Worm (Caenorhabditis elegans) whole organism, mixed stage, embryonic: ENCODE results near the gene T26A5.8.

Experiments used
- M03D4.4 ChIP-seq: sonication (generic microtip); optimal IDR thresholded peaks from 2 replicates; lab custom pipeline; 2017; ENCODE audit warnings: mild to moderate bottlenecking, missing genetic modification characterization, missing compliant biosample characterization
- bed-3 ChIP-seq: fragments of 200-800 bp; sonication (Bioruptor generic); optimal IDR thresholded peaks from 3 replicates; lab custom pipeline; 2018; ENCODE audit warnings: mild to moderate bottlenecking, missing genetic modification characterization, moderate library complexity, missing compliant biosample characterization
- blmp-1 ChIP-seq: fragments of 150-350 bp; optimal IDR thresholded peaks from 2 replicates; lab custom pipeline; 2014; ENCODE audit warnings: missing biosample characterization, missing genetic modification characterization
- ceh-39 ChIP-seq: fragments of 150-350 bp; optimal IDR thresholded peaks from 2 replicates; lab custom pipeline; 2014; ENCODE audit warnings: missing biosample characterization, missing genetic modification characterization
- ceh-83 ChIP-seq: fragments of 200-800 bp; sonication (Bioruptor generic); optimal IDR thresholded peaks from 2 replicates; lab custom pipeline; 2018; ENCODE audit warnings: mild to moderate bottlenecking, missing genetic modification characterization, missing compliant biosample characterization
- ces-1 ChIP-seq: fragments of 150-350 bp; optimal IDR thresholded peaks from 2 replicates; lab custom pipeline; 2014; ENCODE audit warnings: missing biosample characterization, missing genetic modification reagents, missing genetic modification characterization
- cnd-1 ChIP-seq: fragments of 200-800 bp; sonication (Bioruptor generic); optimal IDR thresholded peaks from 2 replicates; lab custom pipeline; 2018; ENCODE audit warnings: mild to moderate bottlenecking, missing genetic modification characterization, missing compliant biosample characterization
- drap-1 ChIP-seq: fragments of 200-800 bp; sonication (Bioruptor generic); optimal IDR thresholded peaks from 3 replicates; lab custom pipeline; 2018; ENCODE audit warnings: mild to moderate bottlenecking, missing genetic modification characterization, missing compliant biosample characterization
- elt-1 ChIP-seq: sonication (generic microtip); optimal IDR thresholded peaks from 2 replicates; lab custom pipeline; 2017; ENCODE audit warnings: missing genetic modification characterization, mild to moderate bottlenecking, missing compliant biosample characterization, antibody characterized with exemption, moderate library complexity, borderline replicate concordance; ENCODE audit not compliant: insufficient read depth
- elt-3 ChIP-seq: fragments of 150-350 bp; optimal IDR thresholded peaks from 2 replicates; lab custom pipeline; 2014; ENCODE audit warnings: missing biosample characterization, missing genetic modification characterization
- flh-1 ChIP-seq: fragments of 200-800 bp; sonication (Bioruptor generic); optimal IDR thresholded peaks from 2 replicates; lab custom pipeline; 2018; ENCODE audit warnings: mild to moderate bottlenecking, missing genetic modification characterization, moderate library complexity, missing compliant biosample characterization
- ham-2 ChIP-seq: fragments of 200-800 bp; sonication (Bioruptor generic); optimal IDR thresholded peaks from 2 replicates; lab custom pipeline; 2018; ENCODE audit warnings: mild to moderate bottlenecking, missing genetic modification characterization, missing compliant biosample characterization
- hlh-1 ChIP-seq: fragments of 150-350 bp; optimal IDR thresholded peaks from 2 replicates; lab custom pipeline; 2014; ENCODE audit warnings: missing biosample characterization, missing genetic modification reagents, missing genetic modification characterization
- lin-13 ChIP-seq: fragments of 150-350 bp; optimal IDR thresholded peaks from 2 replicates; lab custom pipeline; 2014; ENCODE audit warnings: missing biosample characterization, missing genetic modification characterization
- lin-32 ChIP-seq: fragments of 200-800 bp; sonication (Bioruptor generic); optimal IDR thresholded peaks from 2 replicates; lab custom pipeline; 2018; ENCODE audit warnings: mild to moderate bottlenecking, missing genetic modification characterization, missing compliant biosample characterization
- lsy-2 ChIP-seq: fragments of 150-350 bp; optimal IDR thresholded peaks from 2 replicates; lab custom pipeline; 2014; ENCODE audit warnings: missing biosample characterization, missing genetic modification characterization
- mab-5 ChIP-seq: fragments of 150-350 bp; optimal IDR thresholded peaks from 2 replicates; lab custom pipeline; 2014; ENCODE audit warnings: missing biosample characterization, missing genetic modification characterization
- mep-1 ChIP-seq: fragments of 150-350 bp; optimal IDR thresholded peaks from 2 replicates; lab custom pipeline; 2017; ENCODE audit warnings: missing biosample characterization, missing genetic modification reagents, missing genetic modification characterization, inconsistent platforms
- mls-2 ChIP-seq: sonication (generic microtip); optimal IDR thresholded peaks from 2 replicates; lab custom pipeline; 2016; ENCODE audit warnings: mild to moderate bottlenecking, missing genetic modification characterization, moderate library complexity, missing compliant biosample characterization
- nhr-12 ChIP-seq: fragments of 150-350 bp; optimal IDR thresholded peaks from 2 replicates; lab custom pipeline; 2014; ENCODE audit warnings: missing biosample characterization, missing genetic modification characterization
- nhr-2 ChIP-seq: fragments of 150-350 bp; optimal IDR thresholded peaks from 2 replicates; lab custom pipeline; 2014; ENCODE audit warnings: missing biosample characterization, missing genetic modification characterization
- nhr-237 ChIP-seq: fragments of 150-350 bp; optimal IDR thresholded peaks from 2 replicates; lab custom pipeline; 2014; ENCODE audit warnings: missing biosample characterization, missing genetic modification characterization
- nhr-28 ChIP-seq: fragments of 150-350 bp; optimal IDR thresholded peaks from 2 replicates; lab custom pipeline; 2014; ENCODE audit warnings: missing biosample characterization, missing genetic modification characterization
- nhr-76 ChIP-seq: sonication (generic microtip); optimal IDR thresholded peaks from 2 replicates; lab custom pipeline; 2017; ENCODE audit warnings: missing biosample characterization, missing genetic modification characterization
- snpc-4 ChIP-seq: fragments of 150-350 bp; optimal IDR thresholded peaks from 2 replicates; lab custom pipeline; 2014; ENCODE audit warnings: missing biosample characterization, missing genetic modification characterization
- sptf-1 ChIP-seq: sonication (generic microtip); optimal IDR thresholded peaks from 2 replicates; lab custom pipeline; 2017; ENCODE audit warnings: mild to moderate bottlenecking, missing genetic modification characterization, moderate library complexity, missing compliant biosample characterization
- tbx-8 ChIP-seq: fragments of 200-800 bp; sonication (Bioruptor generic); optimal IDR thresholded peaks from 2 replicates; lab custom pipeline; 2018; ENCODE audit warnings: mild to moderate bottlenecking, missing genetic modification characterization, moderate library complexity, missing compliant biosample characterization
- unc-120 ChIP-seq: sonication (generic microtip); optimal IDR thresholded peaks from 2 replicates; lab custom pipeline; 2017; ENCODE audit warnings: missing genetic modification characterization, missing compliant biosample characterization; ENCODE audit not compliant: poor library complexity, severe bottlenecking
- unc-39 ChIP-seq: fragments of 150-350 bp; optimal IDR thresholded peaks from 2 replicates; lab custom pipeline; 2014; ENCODE audit warnings: missing biosample characterization, missing genetic modification characterization
- zip-8 ChIP-seq: fragments of 150-350 bp; optimal IDR thresholded peaks from 2 replicates; lab custom pipeline; 2014; ENCODE audit warnings: missing biosample characterization, missing genetic modification characterization
- ztf-11 ChIP-seq: fragments of 150-350 bp; optimal IDR thresholded peaks from 2 replicates; lab custom pipeline; 2014; ENCODE audit warnings: missing biosample characterization, missing genetic modification characterization

Gene T26A5.8

DNA sequence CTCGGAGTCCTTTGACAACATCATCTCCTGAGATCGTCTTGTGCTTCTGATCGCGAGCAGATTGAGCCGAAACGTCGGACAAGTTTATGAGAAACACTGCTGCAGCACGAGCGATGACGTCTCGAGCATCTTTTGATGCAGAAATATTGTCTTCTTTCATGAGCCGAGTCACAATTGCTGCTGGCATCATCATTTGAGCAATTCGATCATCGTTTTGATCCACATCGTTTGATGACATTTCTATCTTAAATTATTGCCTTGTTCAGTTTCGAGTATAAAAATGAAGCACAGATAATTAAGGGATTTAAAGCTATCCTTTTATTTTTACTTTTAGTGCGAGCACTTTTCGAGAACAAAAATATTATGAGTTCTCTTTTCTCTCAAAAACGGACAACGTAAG, at the start of gene T26A5.8:
Gene T26A5.8, minus strand, starts transcription at position 247 of the 400 bp plus-strand sequence.
- TF ChIP-seq ham-2 (GFP tag; lab: Kevin White, UChicago) (no peak), nhr-12 (tag; lab: Kevin White, UChicago) (no peak), elt-3 (tag; lab: Kevin White, UChicago) (no peak), ceh-83 (GFP tag; lab: Kevin White, UChicago) (no peak)

DNA sequence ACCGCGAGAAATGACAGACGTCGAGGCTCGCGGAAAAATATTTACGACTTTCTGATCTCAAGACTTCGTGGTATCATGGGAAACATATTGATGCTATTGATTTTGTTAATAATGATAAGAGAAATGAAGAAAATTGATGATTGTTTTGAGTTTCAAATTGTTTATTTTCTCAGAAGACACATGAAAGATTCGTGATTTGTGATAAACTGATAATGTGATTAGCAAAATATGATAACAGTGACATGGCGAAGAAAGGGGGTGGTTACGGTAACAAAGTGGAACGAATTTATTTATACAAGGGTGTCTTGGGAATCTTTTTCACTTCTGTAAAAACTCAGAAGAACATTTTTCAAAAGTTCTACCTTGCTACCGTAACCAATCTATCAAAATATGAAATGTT, 46.6 kb upstream of the T26A5.8 start:
- TF ChIP-seq blmp-1 (tag; lab: Kevin White, UChicago) (no peak), unc-120 (tag; lab: Kevin White, UChicago) (no peak), nhr-2 (tag; lab: Kevin White, UChicago) (no peak), flh-1 (GFP tag; lab: Kevin White, UChicago) (no peak), lin-13 (tag; lab: Kevin White, UChicago) (no peak), M03D4.4 (no peak), mls-2 (tag; lab: Kevin White, UChicago) (no peak), ceh-39 (no peak), nhr-12 (tag; lab: Kevin White, UChicago) (no peak), ham-2 (GFP tag; lab: Kevin White, UChicago) (no peak)

DNA sequence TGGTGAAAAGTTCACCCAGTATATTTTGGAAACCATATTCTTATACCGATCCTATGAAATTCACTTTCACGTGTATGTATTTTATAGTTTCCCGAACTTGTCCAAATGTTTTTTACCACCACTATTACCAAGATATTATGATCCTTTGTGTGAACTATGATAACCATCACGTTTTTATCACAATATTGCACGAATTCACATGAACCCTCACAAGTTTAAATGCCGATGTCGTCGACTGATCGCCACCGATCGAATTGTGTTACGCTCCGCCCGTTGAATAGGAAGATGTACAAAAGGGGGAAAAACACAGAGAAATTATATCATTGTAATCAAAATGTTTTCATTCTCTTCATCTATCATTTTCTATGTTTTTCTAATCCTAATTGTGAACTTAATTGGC, 45.7 kb upstream of the T26A5.8 start:
- TF ChIP-seq mep-1 (tag; lab: Kevin White, UChicago) (no peak), cnd-1 (no peak), ces-1 (GFP tag; lab: Kevin White, UChicago) (no peak), mab-5 (tag; lab: Kevin White, UChicago) (no peak), ceh-39 (no peak), flh-1 (GFP tag; lab: Kevin White, UChicago) (no peak), nhr-12 (tag; lab: Kevin White, UChicago) (no peak), unc-120 (tag; lab: Kevin White, UChicago) (no peak), tbx-8 (GFP tag; lab: Kevin White, UChicago) (no peak), bed-3 (GFP tag; lab: Kevin White, UChicago) (no peak), drap-1 (no peak), elt-3 (tag; lab: Kevin White, UChicago) (no peak), nhr-237 (tag; lab: Kevin White, UChicago) (no peak), nhr-76 (tag; lab: Kevin White, UChicago) (no peak), zip-8 (no peak)

DNA sequence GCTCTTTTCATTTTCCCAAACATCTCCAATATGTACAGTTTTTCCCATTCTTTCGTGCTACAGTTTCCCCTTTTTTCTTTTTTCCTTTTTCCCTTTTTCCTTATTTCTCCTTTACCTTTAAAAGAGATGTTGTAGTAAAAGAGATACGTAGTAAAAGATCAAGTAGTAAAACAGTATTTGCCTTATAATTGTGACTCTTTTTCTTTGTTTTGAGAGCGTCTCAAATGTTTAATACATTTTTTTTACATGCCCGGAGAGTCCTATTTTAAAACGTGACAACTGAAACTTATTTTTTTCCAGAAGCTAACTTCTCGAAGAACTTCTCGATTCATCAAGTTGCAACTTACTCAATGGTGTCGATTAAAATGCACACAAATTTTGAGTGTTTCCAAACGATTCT, 45.2 kb upstream of the T26A5.8 start, which contains the start of gene F23F12.12:
Gene F23F12.12, plus strand, starts transcription at position 301 of the 400 bp plus-strand sequence.
- TF ChIP-seq snpc-4 (tag; lab: Kevin White, UChicago) (no peak), mep-1 (tag; lab: Kevin White, UChicago) (no peak), ceh-39 (no peak), drap-1 (no peak), tbx-8 (GFP tag; lab: Kevin White, UChicago) (no peak), unc-39 (tag; lab: Kevin White, UChicago) (no peak), bed-3 (GFP tag; lab: Kevin White, UChicago) (no peak), ztf-11 (tag; lab: Kevin White, UChicago) (no peak), lin-13 (tag; lab: Kevin White, UChicago) (no peak), blmp-1 (tag; lab: Kevin White, UChicago) (no peak), ces-1 (GFP tag; lab: Kevin White, UChicago) (no peak), ceh-83 (GFP tag; lab: Kevin White, UChicago) (no peak), nhr-12 (tag; lab: Kevin White, UChicago) (no peak), nhr-76 (tag; lab: Kevin White, UChicago) (no peak)

DNA sequence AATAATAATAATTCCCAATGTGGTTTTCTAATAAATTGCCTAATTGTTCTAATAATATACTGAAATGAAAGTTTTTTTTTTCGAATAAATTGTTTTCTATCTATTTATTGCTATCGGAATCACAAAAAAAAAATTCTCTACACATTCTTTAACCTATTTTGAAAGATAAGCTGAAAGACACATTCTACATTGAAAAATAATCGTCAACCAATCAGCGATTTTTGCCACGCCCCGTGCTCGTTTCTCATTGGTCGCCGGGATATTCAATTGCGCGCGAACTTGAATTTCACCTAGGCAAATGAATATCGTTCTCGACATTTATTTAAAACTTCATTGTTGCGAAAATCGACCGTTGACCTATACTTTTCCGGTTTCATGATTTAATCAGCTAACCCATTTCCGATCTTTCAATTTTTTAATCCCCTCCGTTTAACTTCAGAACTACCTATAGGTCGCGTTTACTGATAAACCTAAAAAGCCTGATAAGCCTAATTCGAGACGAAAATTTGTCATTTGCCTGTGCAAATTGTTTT, 37.4 kb upstream of the T26A5.8 start, which contains the start of gene F23F12.3:
Gene F23F12.3, plus strand, starts transcription at position 483 of the 533 bp plus-strand sequence.
- TF ChIP-seq mep-1 (tag; lab: Kevin White, UChicago) (no peak), M03D4.4 (no peak), lin-32 (GFP tag; lab: Kevin White, UChicago) (no peak), snpc-4 (tag; lab: Kevin White, UChicago) (no peak), ceh-83 (GFP tag; lab: Kevin White, UChicago) (no peak), hlh-1 (tag; lab: Kevin White, UChicago) (no peak), nhr-12 (tag; lab: Kevin White, UChicago) (no peak), flh-1 (GFP tag; lab: Kevin White, UChicago) (no peak), nhr-76 (tag; lab: Kevin White, UChicago) (no peak), elt-1 (tag; lab: Kevin White, UChicago) (no peak), lsy-2 (tag; lab: Kevin White, UChicago) (no peak), nhr-28 (tag; lab: Kevin White, UChicago) (no peak), bed-3 (GFP tag; lab: Kevin White, UChicago) (no peak), zip-8 (no peak), mab-5 (tag; lab: Kevin White, UChicago) (no peak), ham-2 (GFP tag; lab: Kevin White, UChicago) (no peak), tbx-8 (GFP tag; lab: Kevin White, UChicago) (no peak), sptf-1 (no peak), elt-3 (tag; lab: Kevin White, UChicago) (no peak)
